Worm (Caenorhabditis elegans) whole organism, L3 larva: ENCODE results near the gene clec-68.

ENCODE experiments used
- R02D3.7 ChIP-seq: fragments of 150-350 bp; optimal IDR thresholded peaks from 2 replicates; lab custom pipeline; 2014; ENCODE audit warnings: missing biosample characterization, missing genetic modification characterization
- ceh-9 ChIP-seq: sonication (generic microtip); optimal IDR thresholded peaks from 2 replicates; lab custom pipeline; 2018; ENCODE audit warnings: missing biosample characterization, missing genetic modification characterization
- egl-27 ChIP-seq: sonication (generic microtip); optimal IDR thresholded peaks from 4 replicates; lab custom pipeline; 2017; ENCODE audit warnings: missing biosample characterization, missing genetic modification reagents, missing genetic modification characterization
- egl-5 ChIP-seq: fragments of 150-350 bp; optimal IDR thresholded peaks from 2 replicates; lab custom pipeline; 2017; ENCODE audit warnings: missing biosample characterization, missing genetic modification reagents, missing genetic modification characterization, inconsistent platforms
- elt-1 ChIP-seq: fragments of 150-350 bp; optimal IDR thresholded peaks from 2 replicates; lab custom pipeline; 2014; ENCODE audit warnings: missing biosample characterization, missing genetic modification characterization
- elt-2 ChIP-seq: sonication (generic microtip); optimal IDR thresholded peaks from 2 replicates; lab custom pipeline; 2016; ENCODE audit warnings: missing genetic modification reagents, mild to moderate bottlenecking, missing genetic modification characterization, missing compliant biosample characterization
- elt-3 ChIP-seq, 3 experiments: fragments of 150-350 bp in 1 of 3; sonication (generic microtip) in 2 of 3; optimal IDR thresholded peaks; 2 replicates in 2 of 3; 4 replicates in 1 of 3; lab custom pipeline; 2014 to 2017; ENCODE audit warnings: missing biosample characterization in 3 of 3, missing genetic modification characterization in 3 of 3
- eor-1 ChIP-seq, 2 experiments: fragments of 150-350 bp; optimal IDR thresholded peaks; 2 replicates each; lab custom pipeline; 2014 to 2018; ENCODE audit warnings: missing biosample characterization in 2 of 2, missing genetic modification characterization in 2 of 2
- fkh-10 ChIP-seq: sonication (generic microtip); optimal IDR thresholded peaks from 2 replicates; lab custom pipeline; 2017; ENCODE audit warnings: missing biosample characterization, missing genetic modification reagents, missing genetic modification characterization
- fos-1 ChIP-seq: fragments of 150-350 bp; optimal IDR thresholded peaks from 2 replicates; lab custom pipeline; 2014; ENCODE audit warnings: missing biosample characterization, missing genetic modification characterization
- jun-1 ChIP-seq: fragments of 150-350 bp; optimal IDR thresholded peaks from 2 replicates; lab custom pipeline; 2014; ENCODE audit warnings: missing biosample characterization, missing genetic modification reagents, missing genetic modification characterization
- lin-15B ChIP-seq: fragments of 150-350 bp; optimal IDR thresholded peaks from 2 replicates; lab custom pipeline; 2014; ENCODE audit warnings: missing biosample characterization, missing genetic modification characterization
- mdl-1 ChIP-seq: fragments of 150-350 bp; optimal IDR thresholded peaks from 2 replicates; lab custom pipeline; 2014; ENCODE audit warnings: missing biosample characterization, missing genetic modification characterization
- nfya-1 ChIP-seq: sonication (generic microtip); optimal IDR thresholded peaks from 2 replicates; lab custom pipeline; 2017; ENCODE audit warnings: missing genetic modification characterization, mild to moderate bottlenecking, missing compliant biosample characterization, antibody characterized with exemption, moderate library complexity; ENCODE audit not compliant: insufficient read depth
- nhr-12 ChIP-seq: fragments of 150-350 bp; optimal IDR thresholded peaks from 2 replicates; lab custom pipeline; 2014; ENCODE audit warnings: missing biosample characterization, missing genetic modification characterization
- nhr-237 ChIP-seq: fragments of 150-350 bp; optimal IDR thresholded peaks from 2 replicates; lab custom pipeline; 2014; ENCODE audit warnings: missing biosample characterization, missing genetic modification characterization
- nhr-25 ChIP-seq: sonication (generic microtip); optimal IDR thresholded peaks from 2 replicates; lab custom pipeline; 2017; ENCODE audit warnings: missing biosample characterization, missing genetic modification characterization
- nhr-67 ChIP-seq: fragments of 150-350 bp; optimal IDR thresholded peaks from 2 replicates; lab custom pipeline; 2014; ENCODE audit warnings: missing biosample characterization, missing genetic modification characterization
- nhr-76 ChIP-seq: fragments of 150-350 bp; sonication (generic microtip); optimal IDR thresholded peaks from 5 replicates; lab custom pipeline; 2014; ENCODE audit warnings: missing biosample characterization, missing genetic modification characterization
- nhr-77 ChIP-seq: fragments of 150-350 bp; optimal IDR thresholded peaks from 2 replicates; lab custom pipeline; 2014; ENCODE audit warnings: missing biosample characterization, missing genetic modification characterization
- pqm-1 ChIP-seq: fragments of 150-350 bp; optimal IDR thresholded peaks from 2 replicates; lab custom pipeline; 2017; ENCODE audit warnings: missing biosample characterization, missing genetic modification characterization, inconsistent platforms
- sea-2 ChIP-seq: fragments of 150-350 bp; sonication (generic microtip); optimal IDR thresholded peaks from 4 replicates; lab custom pipeline; 2014; ENCODE audit warnings: missing biosample characterization, missing genetic modification reagents, missing genetic modification characterization
- tbx-2 ChIP-seq: sonication (generic microtip); optimal IDR thresholded peaks from 2 replicates; lab custom pipeline; 2016; ENCODE audit warnings: mild to moderate bottlenecking, missing genetic modification characterization, missing compliant biosample characterization
- unc-39 ChIP-seq: sonication (generic microtip); optimal IDR thresholded peaks from 4 replicates; lab custom pipeline; 2017; ENCODE audit warnings: missing biosample characterization, missing genetic modification characterization
- ztf-4 ChIP-seq: fragments of 150-350 bp; optimal IDR thresholded peaks from 2 replicates; lab custom pipeline; 2014; ENCODE audit warnings: missing biosample characterization, missing genetic modification characterization

clec-68 gene

ce11 chrIV:3960396-3960795 lies 34.2 kb downstream of the clec-68 start, which contains the start of gene clec-75:
Gene clec-75, plus strand, starts transcription at chrIV:3960734.
- TF ChIP-seq pqm-1 (tag; lab: Kevin White, UChicago) (peak; percentile 42), R02D3.7 (tag; lab: Kevin White, UChicago) (no peak), elt-2 (tag; lab: Kevin White, UChicago) (peak; percentile 63), jun-1 (tag; lab: Kevin White, UChicago) (peak; percentile 20)

DNA sequence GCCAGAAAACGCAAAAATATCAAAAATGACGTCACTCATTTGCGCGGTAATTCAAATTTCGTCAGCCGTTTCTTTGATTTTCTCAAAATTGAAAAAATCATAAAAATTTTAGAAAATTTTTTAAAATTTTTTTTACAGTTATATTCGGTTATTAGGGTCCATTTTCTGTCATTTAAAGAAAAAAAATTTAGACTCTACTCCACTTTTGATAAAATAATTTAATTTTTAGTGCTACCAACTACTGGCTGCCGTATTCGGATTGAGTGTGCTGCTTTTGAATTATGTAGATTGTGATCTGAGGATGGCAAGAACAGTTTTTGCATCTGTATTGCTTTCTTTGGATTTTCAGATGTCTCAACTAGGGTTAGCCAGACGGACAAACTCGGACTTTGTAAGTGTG lies 36.4 kb downstream of the clec-68 start, which contains the start of gene Y46C8AM.1:
TSS of gene Y46C8AM.1 (plus strand) at position 301 of the 400 bp plus-strand sequence.
- no peak for TF ChIP-seq eor-1 (tag; optimal IDR thresholded peaks at IDR 0.05; lab: Kevin White, UChicago)

ce11 chrIV:3963498-3963897 lies 37.3 kb downstream of the clec-68 start:
- TF ChIP-seq elt-2 (tag; lab: Kevin White, UChicago) (peak; percentile 72), unc-39 (tag; lab: Kevin White, UChicago) (no peak)
- TF ChIP-seq, all 47 proteins: peak for 1

DNA sequence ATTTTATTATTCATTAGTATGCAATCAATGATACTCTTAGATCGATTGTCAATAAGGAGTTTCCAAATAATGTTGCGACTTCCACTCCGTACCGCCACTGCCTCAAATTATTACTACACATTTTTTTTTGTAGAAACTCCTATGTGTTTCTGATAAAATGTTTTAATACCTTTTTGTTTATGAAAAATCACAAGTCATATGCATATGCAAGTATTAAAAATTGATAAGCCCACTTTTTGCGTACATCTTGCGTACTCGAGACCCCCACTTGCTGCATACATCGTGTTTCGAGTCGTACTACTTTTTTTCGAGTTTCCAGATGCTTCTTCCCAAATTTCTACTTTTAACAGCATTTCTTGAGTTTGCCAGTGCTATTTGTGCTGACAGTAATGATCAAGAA lies 38.8 kb downstream of the clec-68 start, which contains the start of gene clec-76:
TSS of gene clec-76 (plus strand) at position 234 of the 400 bp plus-strand sequence.
- peak; percentile 63 for TF ChIP-seq elt-2 (tag; lab: Kevin White, UChicago)
- no peak for TF ChIP-seq R02D3.7 (tag; lab: Kevin White, UChicago)
- TF ChIP-seq pqm-1 (tag; lab: Kevin White, UChicago): peak; percentile 25

- TF ChIP-seq ztf-4 (tag; lab: Kevin White, UChicago) (no peak), nhr-237 (tag; lab: Kevin White, UChicago) (no peak), nhr-77 (no peak), nhr-25 (tag; lab: Kevin White, UChicago) (no peak), nhr-76 (tag; lab: Kevin White, UChicago) (no peak), nfya-1 (tag; lab: Kevin White, UChicago) (no peak), eor-1 (tag; optimal IDR thresholded peaks at IDR 0.05; lab: Kevin White, UChicago) (no peak), ceh-9 (tag; lab: Kevin White, UChicago) (no peak), egl-5 (tag; lab: Kevin White, UChicago) (no peak), nhr-67 (no peak), elt-3 (tag; optimal IDR thresholded peaks at IDR 0.05; lab: Kevin White, UChicago) (no peak), fos-1 (tag; lab: Kevin White, UChicago) (no peak), sea-2 (GFP tag; lab: Kevin White, UChicago) (no peak), pqm-1 (tag; lab: Kevin White, UChicago) (no peak), nhr-12 (tag; lab: Kevin White, UChicago) (no peak), lin-15B (tag; lab: Kevin White, UChicago) (no peak), fkh-10 (GFP tag; lab: Kevin White, UChicago) (no peak), unc-39 (tag; lab: Kevin White, UChicago) (no peak), tbx-2 (tag; lab: Kevin White, UChicago) (no peak)
Measured at ce11 chrIV:3973049-3973448, 46.8 kb downstream of the clec-68 start, which contains the start of gene clec-79. Gene clec-79, plus strand, starts transcription at chrIV:3973349.

DNA sequence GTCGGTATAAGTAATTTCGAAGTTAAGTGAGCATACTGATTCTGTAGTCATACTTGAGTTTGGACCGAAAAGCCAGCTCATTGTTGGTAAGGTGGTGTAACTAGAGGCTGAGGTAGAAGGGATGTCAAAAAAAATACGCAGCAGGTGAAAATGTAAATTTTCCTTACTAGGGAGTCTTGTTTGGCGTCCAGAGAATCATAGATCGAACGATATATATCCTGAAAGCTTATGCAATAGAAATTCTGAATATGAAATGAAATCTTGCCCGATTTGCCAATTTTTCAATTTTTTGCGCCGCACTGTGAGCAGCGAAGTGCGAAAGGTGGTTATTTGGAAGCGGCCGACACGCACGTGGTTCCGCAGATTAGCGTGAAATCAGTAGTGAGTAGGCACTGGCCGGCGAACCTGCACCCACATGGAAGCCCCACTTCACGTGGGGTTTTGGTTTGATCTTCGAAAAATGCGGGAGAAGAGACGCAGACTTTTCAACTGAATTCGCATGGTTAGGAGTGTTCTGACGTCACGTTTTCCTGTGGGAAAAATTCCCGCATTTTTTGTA lies 51.8 kb downstream of the clec-68 start, which contains the start of gene srh-220:
TSS of gene srh-220 (minus strand) at position 51 of the 559 bp plus-strand sequence.
- TF ChIP-seq mdl-1 (tag; lab: Kevin White, UChicago): no peak
- no peak for TF ChIP-seq nhr-25 (tag; lab: Kevin White, UChicago)
- no peak for TF ChIP-seq ceh-9 (tag; lab: Kevin White, UChicago)
- no peak for TF ChIP-seq egl-27
- TF ChIP-seq elt-1: no peak
- no peak for TF ChIP-seq jun-1 (tag; lab: Kevin White, UChicago)
- no peak for TF ChIP-seq nhr-237 (tag; lab: Kevin White, UChicago)
- TF ChIP-seq sea-2 (GFP tag; lab: Kevin White, UChicago): no peak
- TF ChIP-seq nhr-67: no peak
- TF ChIP-seq fkh-10 (GFP tag; lab: Kevin White, UChicago): no peak
- TF ChIP-seq nhr-77: no peak
